Fruit fly (Drosophila melanogaster) whole organism, wandering third instar larva: ENCODE data around the gene CG31245.

Source experiments
- CG32264 ChIP-seq: fragments of 200-800 bp; sonication (Bioruptor generic); optimal IDR thresholded peaks from 2 replicates; lab custom pipeline; 2016; ENCODE audit warnings: missing biosample characterization, missing genetic modification characterization
- CrebA ChIP-seq: fragments of 200-800 bp; sonication (Bioruptor generic); optimal IDR thresholded peaks from 2 replicates; lab custom pipeline; 2016; ENCODE audit warnings: missing biosample characterization, mild to moderate bottlenecking, missing genetic modification characterization, borderline replicate concordance
- Dfd ChIP-seq: fragments of >200 bp; optimal IDR thresholded peaks from 2 replicates; lab custom pipeline; 2017; ENCODE audit warnings: missing biosample characterization, missing genetic modification characterization
- Dif ChIP-seq: fragments of 200-275, 200-300 bp; sonication (Bioruptor generic); optimal IDR thresholded peaks from 2 replicates; lab custom pipeline; 2018; ENCODE audit warnings: missing biosample characterization, missing genetic modification characterization; ENCODE audit not compliant: partially characterized antibody
- GATAd ChIP-seq: sonication (Bioruptor generic); optimal IDR thresholded peaks from 2 replicates; lab custom pipeline; 2016; ENCODE audit warnings: missing biosample characterization, missing genetic modification characterization
- HLH106 ChIP-seq: fragments of 200-800 bp; optimal IDR thresholded peaks from 3 replicates; lab custom pipeline; 2019; ENCODE audit warnings: missing biosample characterization, mild to moderate bottlenecking, missing genetic modification characterization, moderate library complexity
- Hnf4 ChIP-seq: fragments of 200-800 bp; sonication (Bioruptor generic); optimal IDR thresholded peaks from 2 replicates; lab custom pipeline; 2016; ENCODE audit warnings: missing biosample characterization, mild to moderate bottlenecking, missing genetic modification characterization
- Hr83 ChIP-seq: fragments of 200-300 bp; sonication (Bioruptor generic); optimal IDR thresholded peaks from 2 replicates; lab custom pipeline; 2016; ENCODE audit warnings: missing biosample characterization, mild to moderate bottlenecking, missing genetic modification characterization, moderate library complexity; ENCODE audit not compliant: poor library complexity, severe bottlenecking
- Jra ChIP-seq: sonication (Bioruptor generic); optimal IDR thresholded peaks from 2 replicates; lab custom pipeline; 2016; ENCODE audit warnings: missing biosample characterization, missing genetic modification characterization
- Mio ChIP-seq: sonication (Bioruptor generic); optimal IDR thresholded peaks from 2 replicates; lab custom pipeline; 2016; ENCODE audit warnings: missing biosample characterization, missing genetic modification characterization
- N ChIP-seq: fragments of >200 bp; optimal IDR thresholded peaks from 2 replicates; lab custom pipeline; 2018; ENCODE audit warnings: missing biosample characterization, missing external identifiers, missing genetic modification characterization
- OdsH ChIP-seq: fragments of 200-800 bp; sonication (Bioruptor generic); optimal IDR thresholded peaks from 2 replicates; lab custom pipeline; 2016; ENCODE audit warnings: missing biosample characterization, mild to moderate bottlenecking, missing genetic modification characterization
- Rel ChIP-seq, 2 experiments: fragments of 200-800 bp; sonication (Bioruptor generic) in 1 of 2; optimal IDR thresholded peaks; 2 replicates in 1 of 2; 3 replicates in 1 of 2; lab custom pipeline; 2016 to 2019; ENCODE audit warnings: mild to moderate bottlenecking in 2 of 2, missing biosample characterization in 2 of 2, missing genetic modification characterization in 2 of 2, moderate library complexity in 1 of 2
- Sp1 ChIP-seq: fragments of 200-800 bp; sonication (Bioruptor generic); optimal IDR thresholded peaks from 3 replicates; lab custom pipeline; 2019; ENCODE audit warnings: missing biosample characterization, mild to moderate bottlenecking, missing genetic modification characterization, moderate library complexity
- Vsx2 ChIP-seq: fragments of 200-300, 225-300 bp; sonication (Bioruptor generic); optimal IDR thresholded peaks from 2 replicates; lab custom pipeline; 2018; ENCODE audit warnings: missing biosample characterization, missing genetic modification characterization; ENCODE audit not compliant: partially characterized antibody
- br ChIP-seq: fragments of 200-800 bp; sonication (Bioruptor generic); optimal IDR thresholded peaks from 2 replicates; lab custom pipeline; 2016; ENCODE audit warnings: missing biosample characterization, missing genetic modification characterization
- dl ChIP-seq, 2 experiments: fragments of 175-275, 200-275 bp in 1 of 2; fragments of 200-275 bp in 1 of 2; sonication (Bioruptor generic); optimal IDR thresholded peaks; lab custom pipeline; 2018; ENCODE audit warnings: mild to moderate bottlenecking in 2 of 2, missing biosample characterization in 2 of 2, missing genetic modification characterization in 2 of 2, moderate library complexity in 2 of 2; ENCODE audit not compliant: partially characterized antibody in 2 of 2, insufficient read depth in 1 of 2
- dsf ChIP-seq: sonication (Bioruptor generic); optimal IDR thresholded peaks from 2 replicates; lab custom pipeline; 2016; ENCODE audit warnings: missing biosample characterization, missing genetic modification characterization, borderline replicate concordance
- foxo ChIP-seq, 2 experiments: fragments of 200-800 bp; sonication (Bioruptor generic); optimal IDR thresholded peaks; 2 replicates in 1 of 2; 3 replicates in 1 of 2; lab custom pipeline; 2016 to 2017; ENCODE audit warnings: missing biosample characterization in 2 of 2, missing genetic modification characterization in 2 of 2
- fru ChIP-seq: fragments of 200-800 bp; sonication (Bioruptor generic); optimal IDR thresholded peaks from 3 replicates; lab custom pipeline; 2016; ENCODE audit warnings: missing biosample characterization, mild to moderate bottlenecking, missing genetic modification characterization
- h ChIP-seq: fragments of 200-800 bp; sonication (Bioruptor generic); optimal IDR thresholded peaks from 3 replicates; lab custom pipeline; 2016; ENCODE audit warnings: missing biosample characterization, mild to moderate bottlenecking, missing genetic modification characterization
- lola ChIP-seq: fragments of >200 bp; optimal IDR thresholded peaks from 2 replicates; lab custom pipeline; 2017; ENCODE audit warnings: missing biosample characterization, missing genetic modification characterization
- rgr ChIP-seq: fragments of 200-800 bp; sonication (Bioruptor generic); optimal IDR thresholded peaks from 3 replicates; lab custom pipeline; 2016; ENCODE audit warnings: missing biosample characterization, mild to moderate bottlenecking, missing genetic modification characterization
- sage ChIP-seq: fragments of 200-800 bp; sonication (Bioruptor generic); optimal IDR thresholded peaks from 2 replicates; lab custom pipeline; 2016; ENCODE audit warnings: missing biosample characterization, mild to moderate bottlenecking, missing genetic modification characterization
- sv ChIP-seq: fragments of 200-800 bp; sonication (Bioruptor generic); optimal IDR thresholded peaks from 3 replicates; lab custom pipeline; 2016; ENCODE audit warnings: missing biosample characterization, missing genetic modification characterization
- usp ChIP-seq: fragments of >200 bp; optimal IDR thresholded peaks from 2 replicates; lab custom pipeline; 2017; ENCODE audit warnings: missing biosample characterization, missing genetic modification characterization
- woc ChIP-seq: sonication (Bioruptor generic); optimal IDR thresholded peaks from 2 replicates; lab custom pipeline; 2016; ENCODE audit warnings: missing biosample characterization, mild to moderate bottlenecking, missing genetic modification characterization

CG31245 gene

DNA sequence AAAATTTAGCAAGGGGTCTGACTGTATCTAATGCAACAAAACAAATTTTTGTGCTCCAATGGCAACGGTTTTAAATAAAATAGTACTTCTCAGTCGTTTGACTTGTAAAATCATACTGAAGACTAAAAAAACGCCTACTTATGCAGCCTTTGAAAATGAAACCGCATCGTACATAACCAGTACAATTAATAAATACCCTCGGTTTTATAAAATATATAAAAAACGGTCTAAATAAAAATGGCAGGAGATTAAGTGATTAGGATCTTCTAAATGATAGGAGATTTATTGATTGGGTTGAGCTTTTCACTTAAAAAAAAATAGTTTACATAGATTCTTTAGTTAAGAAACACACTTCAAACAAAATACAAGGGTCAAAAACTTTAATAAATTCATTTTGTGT lies 2.3 kb downstream of the CG31245 start, which contains the start of gene CG3581:
Gene CG3581 (minus strand): TSS at position 101 of the 400 bp plus-strand sequence.
- TF ChIP-seq N (GFP tag; lab: Kevin White, UChicago) (no peak), sage (GFP tag; lab: Kevin White, UChicago) (no peak), fru (GFP tag; lab: Kevin White, UChicago) (no peak), rgr (GFP tag; lab: Kevin White, UChicago) (no peak), lola (GFP tag; lab: Kevin White, UChicago) (no peak), GATAd (GFP tag; lab: Kevin White, UChicago) (no peak), Mio (GFP tag; lab: Kevin White, UChicago) (no peak), Rel (GFP tag; optimal IDR thresholded peaks at IDR 0.05; lab: Kevin White, UChicago) (no peak), Rel (tag; optimal IDR thresholded peaks at IDR 0.05; lab: Kevin White, UChicago) (no peak), h (no peak), Dif (GFP tag; lab: Kevin White, UChicago) (no peak), br (GFP tag; lab: Kevin White, UChicago) (no peak), Sp1 (GFP tag; lab: Kevin White, UChicago) (no peak), Dfd (GFP tag; lab: Kevin White, UChicago) (no peak), woc (GFP tag; lab: Kevin White, UChicago) (no peak), sv (no peak), Vsx2 (no peak), dsf (GFP tag; lab: Kevin White, UChicago) (no peak), dl (GFP tag; optimal IDR thresholded peaks at IDR 0.05; lab: Kevin White, UChicago; ENCODE audit: insufficient read depth in 1 of 2, partially characterized antibody in 2 of 2) (no peak), Hnf4 (GFP tag; lab: Kevin White, UChicago) (no peak)

DNA sequence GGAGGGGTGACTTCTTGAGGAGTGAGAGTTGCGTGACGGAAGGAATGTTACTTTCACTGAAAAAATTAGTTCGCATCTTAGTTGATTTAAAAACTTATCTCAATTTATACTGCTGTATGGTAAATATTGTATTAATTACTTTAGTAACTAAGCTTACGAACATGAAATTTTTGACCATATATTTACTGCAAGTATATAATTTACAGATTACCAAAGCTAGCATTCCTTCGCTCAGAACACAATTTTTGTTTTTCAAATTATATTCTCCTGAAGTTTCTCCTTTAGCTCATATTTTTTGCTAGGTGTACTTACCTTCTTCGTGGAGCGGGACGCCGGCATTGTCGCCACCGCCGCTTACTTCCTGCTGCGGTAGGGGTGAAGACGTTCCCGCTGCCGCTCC lies 6.3 kb downstream of the CG31245 start:
- TF ChIP-seq usp (GFP tag; lab: Kevin White, UChicago): no peak
- TF ChIP-seq lola (GFP tag; lab: Kevin White, UChicago): no peak
- no peak for TF ChIP-seq HLH106 (tag; lab: Kevin White, UChicago)
- TF ChIP-seq fru (GFP tag; lab: Kevin White, UChicago): no peak
- TF ChIP-seq CrebA (GFP tag; lab: Kevin White, UChicago): no peak
- TF ChIP-seq Sp1 (GFP tag; lab: Kevin White, UChicago): no peak
- no peak for TF ChIP-seq Dif (GFP tag; lab: Kevin White, UChicago)
- no peak for TF ChIP-seq Hr83 (GFP tag; lab: Kevin White, UChicago)
- TF ChIP-seq woc (GFP tag; lab: Kevin White, UChicago): no peak
- no peak for TF ChIP-seq Vsx2

DNA sequence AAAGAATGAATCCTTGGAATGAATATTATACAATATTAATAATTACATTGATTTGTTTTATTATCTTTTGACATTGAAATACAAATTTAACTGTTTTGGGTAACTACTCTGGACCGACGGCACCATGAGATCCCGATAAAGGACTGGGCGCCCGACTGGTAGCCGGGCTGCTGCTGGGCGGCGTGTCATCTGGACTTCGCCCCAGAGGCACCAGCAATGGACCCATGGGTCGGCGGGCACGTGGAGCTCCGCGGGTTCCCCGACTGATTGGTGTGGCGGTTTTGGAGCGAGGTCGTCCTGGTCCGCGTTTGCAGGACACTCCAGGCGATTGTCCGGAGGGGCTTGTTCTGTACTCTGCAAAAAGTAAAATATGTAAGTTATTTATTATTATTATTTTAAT lies 8.0 kb downstream of the CG31245 start:
- TF ChIP-seq HLH106 (tag; lab: Kevin White, UChicago): no peak
- TF ChIP-seq usp (GFP tag; lab: Kevin White, UChicago): no peak
- TF ChIP-seq fru (GFP tag; lab: Kevin White, UChicago): no peak

DNA sequence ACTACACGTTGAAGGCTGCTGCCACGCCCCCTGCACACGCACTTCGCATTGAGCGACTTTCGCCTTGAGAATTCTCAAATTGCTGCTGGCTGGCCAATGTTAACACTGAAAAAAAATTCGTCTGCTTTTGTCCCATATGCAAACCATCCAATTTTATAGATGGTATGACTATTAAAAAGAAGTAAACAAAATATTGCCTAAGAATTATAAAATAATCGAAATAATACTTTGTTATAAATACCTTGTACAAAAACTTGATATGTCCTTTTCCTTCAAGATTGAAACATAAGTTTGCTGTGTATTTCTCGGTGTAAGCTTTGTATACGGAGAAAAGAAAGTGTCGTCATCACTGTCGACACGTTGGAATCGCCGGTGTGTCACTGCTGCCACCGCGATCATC lies 14.1 kb downstream of the CG31245 start:
- TF ChIP-seq HLH106 (tag; lab: Kevin White, UChicago) (no peak), foxo (GFP tag; optimal IDR thresholded peaks at IDR 0.05; lab: Kevin White, UChicago) (peak in 1 of 2 experiments; percentile 29)

DNA sequence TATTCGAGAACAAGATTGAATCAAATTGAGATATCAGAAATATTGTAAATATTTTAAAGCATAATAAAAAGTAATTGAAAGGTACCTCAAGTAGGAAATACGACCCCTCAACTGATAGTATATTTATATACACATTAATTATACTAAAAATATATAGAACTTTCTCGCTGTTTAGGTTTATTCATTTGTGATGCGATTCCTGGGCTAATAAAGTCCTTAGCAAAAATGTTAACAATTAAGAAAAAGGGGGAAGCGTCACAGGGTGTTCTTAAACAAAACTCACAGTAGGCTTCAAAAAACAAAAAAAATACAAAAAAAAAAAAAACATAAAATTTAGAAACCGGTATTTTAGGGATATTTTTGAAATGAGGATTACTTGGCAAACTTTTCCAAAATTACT lies 23.3 kb downstream of the CG31245 start, which contains the start of gene CG43203:
Gene CG43203 (plus strand): TSS at position 301 of the 400 bp plus-strand sequence.
- no peak for TF ChIP-seq CG32264 (GFP tag; lab: Kevin White, UChicago)
- TF ChIP-seq GATAd (GFP tag; lab: Kevin White, UChicago): no peak
- no peak for TF ChIP-seq Sp1 (GFP tag; lab: Kevin White, UChicago)
- no peak for TF ChIP-seq br (GFP tag; lab: Kevin White, UChicago)
- no peak for TF ChIP-seq sage (GFP tag; lab: Kevin White, UChicago)
- no peak for TF ChIP-seq sv
- no peak for TF ChIP-seq N (GFP tag; lab: Kevin White, UChicago)
- TF ChIP-seq Mio (GFP tag; lab: Kevin White, UChicago): no peak
- no peak for TF ChIP-seq Jra
- TF ChIP-seq rgr (GFP tag; lab: Kevin White, UChicago): no peak
- no peak for TF ChIP-seq OdsH (GFP tag; lab: Kevin White, UChicago)
